Worm (Caenorhabditis elegans): ENCODE measurements around the gene nex-3.
A peak's percentile ranks its signal among the peaks of the same experiment; 100 is the strongest.

Gene nex-3

ce11 chrIII:4476806-4477205 is 34.9 kb downstream of the nex-3 start (continued):
- TF ChIP-seq madf-8 (GFP tag; conservative IDR thresholded peaks at IDR 0.05) (no peak), fkh-3 (tag; optimal IDR thresholded peaks at IDR 0.05) (no peak), egrh-3 (GFP tag; IDR thresholded peaks at IDR 0.05) (no peak), nfya-2 (GFP tag; IDR thresholded peaks at IDR 0.05) (0 out of 2 replicates have a peak, but pooled peaks have one; percentile 7), F49E8.2 (tag; optimal IDR thresholded peaks at IDR 0.05; ENCODE audit: insufficient read depth) (peak; percentile 53), B0019.2 (GFP tag; conservative IDR thresholded peaks at IDR 0.05) (no peak), bed-1 (GFP tag; IDR thresholded peaks at IDR 0.05) (0 out of 2 replicates have a peak, but pooled peaks have one; percentile 35), pbrm-1 (GFP tag; IDR thresholded peaks at IDR 0.05) (peak; percentile 54; the same call in 1 of the 2 replicates), attf-5 (GFP tag; optimal IDR thresholded peaks at IDR 0.05) (peak; percentile 23), D2030.7 (GFP tag; IDR thresholded peaks at IDR 0.05) (0 out of 2 replicates have a peak, but pooled peaks have one; percentile 17), hmg-1.2 (GFP tag; IDR thresholded peaks at IDR 0.05) (peak; percentile 46), lin-40 (tag; optimal IDR thresholded peaks at IDR 0.05) (no peak), F33H1.4 (GFP tag; IDR thresholded peaks at IDR 0.05) (no peak), madf-6 (GFP tag; IDR thresholded peaks at IDR 0.05) (peak; percentile 82), tlf-1 (GFP tag; optimal IDR thresholded peaks at IDR 0.05) (peak; percentile 35), K12H6.12 (tag; optimal IDR thresholded peaks at IDR 0.05) (no peak), egl-44 (GFP tag; IDR thresholded peaks at IDR 0.05) (0 out of 2 replicates have a peak, but pooled peaks have one; percentile 43), F39B2.1 (GFP tag; IDR thresholded peaks at IDR 0.05) (no peak), nhr-179 (tag; optimal IDR thresholded peaks at IDR 0.05) (no peak), unc-62 (GFP tag; optimal IDR thresholded peaks at IDR 0.05) (no peak), F22D6.2 (tag; optimal IDR thresholded peaks at IDR 0.05) (no peak), ztf-3 (GFP tag; optimal IDR thresholded peaks at IDR 0.05) (no peak), ztf-22 (GFP tag; optimal IDR thresholded peaks at IDR 0.05) (no peak), F57A8.1 (GFP tag; optimal IDR thresholded peaks at IDR 0.05) (no peak), madf-10 (tag; optimal IDR thresholded peaks at IDR 0.05) (no peak), tbx-9 (tag; optimal IDR thresholded peaks at IDR 0.05; ENCODE audit: borderline replicate concordance) (no peak), lin-35 (GFP tag; optimal IDR thresholded peaks at IDR 0.05) (no peak), F57C9.4 (tag; optimal IDR thresholded peaks at IDR 0.05) (no peak), snpc-4 (GFP tag; optimal IDR thresholded peaks at IDR 0.05) (no peak), snpc-4 (tag; optimal IDR thresholded peaks at IDR 0.05) (no peak), snpc-3.4 (tag; optimal IDR thresholded peaks at IDR 0.05) (peak; percentile 65), rpc-1 (optimal IDR thresholded peaks at IDR 0.05) (no peak), rpc-1 (tag; optimal IDR thresholded peaks at IDR 0.05) (no peak), zim-3 (tag; optimal IDR thresholded peaks at IDR 0.05) (peak; percentile 23), let-526 (GFP tag; IDR thresholded peaks at IDR 0.05) (no peak), snpc-1.1 (tag; optimal IDR thresholded peaks at IDR 0.05; ENCODE audit: insufficient read depth) (no peak), ceh-40 (GFP tag; IDR thresholded peaks at IDR 0.05) (no peak), nhr-120 (GFP tag; IDR thresholded peaks at IDR 0.05) (no peak), F23B12.7 (tag; optimal IDR thresholded peaks at IDR 0.05; ENCODE audit: insufficient read depth) (no peak), madf-3 (GFP tag; IDR thresholded peaks at IDR 0.05) (no peak; the same call in 1 of the 2 replicates), F52B5.7 (tag; optimal IDR thresholded peaks at IDR 0.05) (peak; percentile 36), ztf-6 (GFP tag; IDR thresholded peaks at IDR 0.05) (no peak), C17E4.6 (GFP tag; IDR thresholded peaks at IDR 0.05) (peak; percentile 41; the same call in 1 of the 2 replicates), hsf-1 (GFP tag; IDR thresholded peaks at IDR 0.05) (peak; percentile 75), nfyb-1 (GFP tag; IDR thresholded peaks at IDR 0.05) (0 out of 2 replicates have a peak, but pooled peaks have one; percentile 38), cebp-2 (GFP tag; IDR thresholded peaks at IDR 0.05) (no peak), die-1 (tag; optimal IDR thresholded peaks at IDR 0.05) (no peak), cebp-1 (GFP tag; IDR thresholded peaks at IDR 0.05) (no peak), cebp-1 (tag; optimal IDR thresholded peaks at IDR 0.05) (no peak)
